Worm (Caenorhabditis elegans) whole organism, L2 larva: ENCODE measurements around the gene unc-50.
A peak's percentile ranks its signal among the peaks of the same experiment; 100 is the strongest.

Experiments
- C34F6.9 ChIP-seq: fragments of 150-350 bp; optimal IDR thresholded peaks from 2 replicates; lab custom pipeline; 2014; ENCODE audit warnings: missing biosample characterization, missing genetic modification characterization
- R02D3.7 ChIP-seq: fragments of 150-350 bp; optimal IDR thresholded peaks from 2 replicates; lab custom pipeline; 2014; ENCODE audit warnings: missing biosample characterization, missing genetic modification characterization
- Y55F3AM.14 ChIP-seq: fragments of 200-800 bp; sonication (Bioruptor generic); optimal IDR thresholded peaks from 2 replicates; lab custom pipeline; 2018; ENCODE audit warnings: mild to moderate bottlenecking, missing genetic modification characterization, missing compliant biosample characterization
- alr-1 ChIP-seq: fragments of 150-350 bp; optimal IDR thresholded peaks from 2 replicates; lab custom pipeline; 2014; ENCODE audit warnings: missing biosample characterization, missing genetic modification characterization
- ama-1 ChIP-seq: fragments of 150-350 bp; optimal IDR thresholded peaks from 2 replicates; lab custom pipeline; 2018; ENCODE audit warnings: inconsistent platforms
- blmp-1 ChIP-seq: sonication (generic microtip); optimal IDR thresholded peaks from 2 replicates; lab custom pipeline; 2017; ENCODE audit warnings: missing genetic modification characterization, mild to moderate bottlenecking, missing compliant biosample characterization, antibody characterized with exemption, moderate library complexity; ENCODE audit not compliant: insufficient read depth
- ceh-82 ChIP-seq: fragments of 150-350 bp; optimal IDR thresholded peaks from 2 replicates; lab custom pipeline; 2014; ENCODE audit warnings: missing biosample characterization, missing genetic modification characterization
- crh-2 ChIP-seq: sonication (generic microtip); optimal IDR thresholded peaks from 2 replicates; lab custom pipeline; 2017; ENCODE audit warnings: missing biosample characterization, missing genetic modification characterization
- dmd-4 ChIP-seq: sonication (generic microtip); optimal IDR thresholded peaks from 2 replicates; lab custom pipeline; 2017; ENCODE audit warnings: missing biosample characterization, missing genetic modification characterization
- egl-27 ChIP-seq: sonication (generic microtip); optimal IDR thresholded peaks from 3 replicates; lab custom pipeline; 2017; ENCODE audit warnings: missing biosample characterization, missing genetic modification reagents, missing genetic modification characterization
- elt-1 ChIP-seq: fragments of 150-350 bp; optimal IDR thresholded peaks from 2 replicates; lab custom pipeline; 2014; ENCODE audit warnings: missing biosample characterization, missing genetic modification characterization
- elt-3 ChIP-seq: sonication (generic microtip); optimal IDR thresholded peaks from 2 replicates; lab custom pipeline; 2017; ENCODE audit warnings: missing biosample characterization, missing genetic modification characterization
- gmeb-1 ChIP-seq: fragments of 150-350 bp; optimal IDR thresholded peaks from 2 replicates; lab custom pipeline; 2014; ENCODE audit warnings: missing biosample characterization, missing genetic modification characterization
- lin-11 ChIP-seq: fragments of 150-350 bp; sonication (generic microtip); optimal IDR thresholded peaks from 2 replicates; lab custom pipeline; 2014; ENCODE audit warnings: missing biosample characterization, missing genetic modification characterization, inconsistent platforms, mixed read lengths
- lin-13 ChIP-seq: fragments of 150-350 bp; optimal IDR thresholded peaks from 2 replicates; lab custom pipeline; 2014; ENCODE audit warnings: missing biosample characterization, missing genetic modification reagents, missing genetic modification characterization
- mab-5 ChIP-seq: fragments of 150-350 bp; optimal IDR thresholded peaks from 2 replicates; lab custom pipeline; 2014; ENCODE audit warnings: missing biosample characterization, missing genetic modification characterization
- mbf-1 ChIP-seq: sonication (generic microtip); optimal IDR thresholded peaks from 2 replicates; lab custom pipeline; 2017; ENCODE audit warnings: missing biosample characterization, missing genetic modification characterization
- mdl-1 ChIP-seq, 2 experiments: fragments of 150-350 bp in 1 of 2; sonication (generic microtip) in 1 of 2; optimal IDR thresholded peaks; 2 replicates each; lab custom pipeline; 2017; ENCODE audit warnings: missing biosample characterization in 2 of 2, missing genetic modification characterization in 2 of 2
- nhr-10 ChIP-seq: sonication (generic microtip); optimal IDR thresholded peaks from 2 replicates; lab custom pipeline; 2017; ENCODE audit warnings: missing biosample characterization, missing genetic modification characterization
- nhr-11 ChIP-seq: fragments of 150-350 bp; optimal IDR thresholded peaks from 2 replicates; lab custom pipeline; 2014; ENCODE audit warnings: missing biosample characterization, missing genetic modification characterization
- nhr-129 ChIP-seq: fragments of 150-350 bp; optimal IDR thresholded peaks from 2 replicates; lab custom pipeline; 2014; ENCODE audit warnings: missing biosample characterization, missing genetic modification characterization
- nhr-21 ChIP-seq: fragments of 150-350 bp; optimal IDR thresholded peaks from 2 replicates; lab custom pipeline; 2014; ENCODE audit warnings: missing biosample characterization, missing genetic modification characterization
- nhr-23 ChIP-seq: fragments of 150-350 bp; optimal IDR thresholded peaks from 2 replicates; lab custom pipeline; 2014; ENCODE audit warnings: missing biosample characterization, missing genetic modification reagents, missing genetic modification characterization
- nhr-237 ChIP-seq: fragments of 150-350 bp; optimal IDR thresholded peaks from 2 replicates; lab custom pipeline; 2014; ENCODE audit warnings: missing biosample characterization, missing genetic modification characterization
- nhr-25 ChIP-seq: fragments of 150-350 bp; sonication (generic microtip); optimal IDR thresholded peaks from 3 replicates; lab custom pipeline; 2014; ENCODE audit warnings: missing biosample characterization, missing genetic modification characterization
- nhr-6 ChIP-seq: fragments of 150-350 bp; optimal IDR thresholded peaks from 2 replicates; lab custom pipeline; 2014; ENCODE audit warnings: missing biosample characterization, missing genetic modification characterization
- nhr-77 ChIP-seq: fragments of 150-350 bp; optimal IDR thresholded peaks from 2 replicates; lab custom pipeline; 2014; ENCODE audit warnings: missing biosample characterization, missing genetic modification characterization
- peb-1 ChIP-seq: fragments of 150-350 bp; optimal IDR thresholded peaks from 2 replicates; lab custom pipeline; 2014; ENCODE audit warnings: missing biosample characterization, missing genetic modification characterization
- sem-4 ChIP-seq: fragments of 150-350 bp; optimal IDR thresholded peaks from 2 replicates; lab custom pipeline; 2014; ENCODE audit warnings: missing biosample characterization, missing genetic modification reagents, missing genetic modification characterization
- sma-3 ChIP-seq: sonication (generic microtip); optimal IDR thresholded peaks from 2 replicates; lab custom pipeline; 2016; ENCODE audit warnings: missing genetic modification reagents, missing genetic modification characterization, missing compliant biosample characterization
- sma-9 ChIP-seq, 2 experiments: fragments of 150-350 bp in 1 of 2; sonication (generic microtip) in 1 of 2; optimal IDR thresholded peaks; 2 replicates each; lab custom pipeline; 2014 to 2016; ENCODE audit warnings: missing genetic modification characterization in 2 of 2, mild to moderate bottlenecking in 1 of 2, missing biosample characterization in 1 of 2, missing compliant biosample characterization in 1 of 2, missing genetic modification reagents in 1 of 2, moderate library complexity in 1 of 2
- snpc-4 ChIP-seq: fragments of 150-350 bp; optimal IDR thresholded peaks from 2 replicates; lab custom pipeline; 2014; ENCODE audit warnings: missing biosample characterization, missing genetic modification characterization
- unc-39 ChIP-seq: fragments of 150-350 bp; optimal IDR thresholded peaks from 2 replicates; lab custom pipeline; 2014; ENCODE audit warnings: missing biosample characterization, missing genetic modification characterization
- unc-55 ChIP-seq: fragments of 150-350 bp; sonication (generic microtip); optimal IDR thresholded peaks from 3 replicates; lab custom pipeline; 2014; ENCODE audit warnings: missing biosample characterization, missing genetic modification reagents, missing genetic modification characterization
- unc-62 ChIP-seq: fragments of 150-350 bp; optimal IDR thresholded peaks from 2 replicates; lab custom pipeline; 2014; ENCODE audit warnings: missing biosample characterization, missing genetic modification reagents, missing genetic modification characterization
- zag-1 ChIP-seq: fragments of 150-350 bp; optimal IDR thresholded peaks from 2 replicates; lab custom pipeline; 2014; ENCODE audit warnings: missing biosample characterization, missing genetic modification characterization
- ztf-11 ChIP-seq: sonication (generic microtip); optimal IDR thresholded peaks from 2 replicates; lab custom pipeline; 2017; ENCODE audit warnings: missing biosample characterization, missing genetic modification characterization
- ztf-4 ChIP-seq: fragments of 150-350 bp; optimal IDR thresholded peaks from 2 replicates; lab custom pipeline; 2014; ENCODE audit warnings: missing biosample characterization, missing genetic modification characterization

The unc-50 gene

DNA sequence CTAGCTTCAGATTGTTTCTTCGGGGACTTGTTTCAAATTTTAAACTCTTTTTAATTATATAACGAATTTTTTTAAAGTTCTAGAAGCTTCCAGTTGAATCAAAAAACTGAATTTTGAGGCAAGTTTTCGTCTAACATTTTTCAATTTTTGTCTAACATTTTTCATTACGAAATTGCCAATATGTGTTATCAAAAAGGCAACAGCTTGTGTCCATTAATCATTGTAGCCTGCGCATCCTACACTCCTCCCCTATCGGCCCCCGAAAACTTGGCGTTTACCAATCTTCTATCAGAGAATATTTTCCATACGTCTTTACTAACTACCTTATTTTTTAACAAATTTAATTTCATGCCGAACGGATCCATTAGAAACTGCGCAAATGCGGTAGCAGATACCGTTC lies 17.9 kb downstream of the unc-50 start, which contains the start of gene vglu-3:
Gene vglu-3 (plus strand): TSS at position 301 of the 400 bp plus-strand sequence.
- no peak for TF ChIP-seq ceh-82 (tag; lab: Kevin White, UChicago)
- TF ChIP-seq blmp-1 (tag; lab: Kevin White, UChicago) = no peak
- TF ChIP-seq Y55F3AM.14 = no peak
- TF ChIP-seq R02D3.7 (tag; lab: Kevin White, UChicago) = no peak
- no peak for TF ChIP-seq crh-2 (tag; lab: Kevin White, UChicago)
- no peak for TF ChIP-seq alr-1 (tag; lab: Kevin White, UChicago)
- TF ChIP-seq gmeb-1 (tag; lab: Kevin White, UChicago) = no peak
- no peak for TF ChIP-seq sma-9 (GFP tag; optimal IDR thresholded peaks at IDR 0.05; lab: Kevin White, UChicago)
- TF ChIP-seq sma-9 (tag; optimal IDR thresholded peaks at IDR 0.05; lab: Kevin White, UChicago) = no peak
- TF ChIP-seq nhr-23 (tag; lab: Kevin White, UChicago) = no peak
- no peak for TF ChIP-seq nhr-21 (tag; lab: Kevin White, UChicago)
- no peak for TF ChIP-seq peb-1 (tag; lab: Kevin White, UChicago)
- no peak for TF ChIP-seq lin-11 (tag; lab: Kevin White, UChicago)
- no peak for TF ChIP-seq ztf-11 (tag; lab: Kevin White, UChicago)
- no peak for TF ChIP-seq nhr-11 (tag; lab: Kevin White, UChicago)
- TF ChIP-seq ama-1 = no peak
- no peak for TF ChIP-seq unc-39 (tag; lab: Kevin White, UChicago)
- TF ChIP-seq unc-62 (GFP tag; lab: Kevin White, UChicago) = no peak
- no peak for TF ChIP-seq egl-27 (tag; lab: Kevin White, UChicago)
- no peak for TF ChIP-seq dmd-4 (tag; lab: Kevin White, UChicago)
- no peak for TF ChIP-seq zag-1 (tag; lab: Kevin White, UChicago)
- TF ChIP-seq, all 48 proteins: peak for 0

DNA sequence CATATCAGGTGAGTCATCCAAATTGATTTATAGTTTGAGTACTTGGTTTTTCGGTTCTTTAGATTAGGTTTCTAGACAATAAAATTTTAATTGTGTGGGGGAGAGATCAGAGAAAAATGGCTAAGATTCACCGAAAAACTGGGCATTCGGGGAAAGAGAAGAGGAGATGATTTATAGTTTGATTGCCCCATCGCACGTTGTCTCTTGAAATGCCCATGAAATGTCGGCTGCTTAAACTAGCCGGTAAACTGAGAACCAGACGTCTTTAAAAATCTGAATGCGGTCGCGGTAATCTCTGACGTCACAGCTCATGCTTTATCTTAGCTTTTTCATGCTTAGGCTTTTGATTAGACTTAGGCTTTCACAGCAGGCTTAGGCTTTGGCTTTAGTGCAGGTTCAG lies 21.1 kb downstream of the unc-50 start:
- TF ChIP-seq snpc-4 (tag; lab: Kevin White, UChicago) = peak; percentile 80
- no peak for TF ChIP-seq ceh-82 (tag; lab: Kevin White, UChicago)
- no peak for TF ChIP-seq mdl-1 (tag; optimal IDR thresholded peaks at IDR 0.05; lab: Kevin White, UChicago)

DNA sequence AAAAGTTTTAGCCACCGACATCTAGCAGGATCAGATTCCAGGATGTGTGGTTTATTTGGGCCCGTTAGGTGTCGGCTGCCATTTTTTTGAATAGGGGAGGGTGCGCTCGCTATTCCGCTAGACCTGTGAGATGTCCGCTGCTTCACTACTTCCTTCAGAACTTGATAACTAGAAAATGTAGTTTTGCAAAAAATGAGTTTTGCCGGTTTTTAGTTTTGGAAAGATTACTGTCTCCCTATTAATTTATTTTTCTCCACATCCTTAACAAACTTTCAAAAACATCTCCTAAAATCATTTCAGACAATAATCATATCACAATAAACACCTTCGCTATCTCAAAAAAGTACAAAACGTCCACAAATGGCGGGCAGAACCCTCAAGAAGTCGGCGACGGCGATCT lies 23.1 kb downstream of the unc-50 start, which contains the start of gene vglu-2:
Gene vglu-2 (plus strand): TSS at position 301 of the 400 bp plus-strand sequence.
- TF ChIP-seq unc-55 (GFP tag; lab: Kevin White, UChicago) = no peak
- TF ChIP-seq nhr-237 (tag; lab: Kevin White, UChicago) = no peak
- TF ChIP-seq ztf-11 (tag; lab: Kevin White, UChicago) = no peak
- TF ChIP-seq nhr-10 (tag; lab: Kevin White, UChicago) = no peak
- TF ChIP-seq lin-13 (GFP tag; lab: Kevin White, UChicago) = no peak
- TF ChIP-seq elt-1 = no peak
- TF ChIP-seq C34F6.9 = no peak
- TF ChIP-seq nhr-25 = no peak
- TF ChIP-seq, all 48 proteins: peak for 0

DNA sequence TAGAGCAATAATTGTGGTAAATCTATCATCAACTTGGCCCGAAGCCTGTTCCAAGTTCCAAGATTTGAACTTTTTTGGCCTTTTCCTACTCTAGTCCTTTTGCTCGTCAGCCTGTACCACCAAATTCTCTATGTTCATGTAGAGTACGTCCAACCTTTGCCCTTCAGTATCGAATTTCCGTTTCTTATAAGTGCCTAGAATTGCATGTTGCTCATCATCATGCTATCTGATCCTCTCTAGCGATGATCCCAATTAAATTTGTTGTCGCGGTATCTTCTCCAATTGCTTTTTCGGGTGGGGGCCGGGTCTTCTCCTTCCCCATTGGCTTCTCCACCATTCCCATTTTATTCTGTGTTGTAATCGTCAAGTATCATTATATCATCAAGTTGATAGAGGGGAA lies 24.0 kb downstream of the unc-50 start:
- TF ChIP-seq gmeb-1 (tag; lab: Kevin White, UChicago) = no peak
- no peak for TF ChIP-seq elt-3 (tag; lab: Kevin White, UChicago)
- no peak for TF ChIP-seq unc-62 (GFP tag; lab: Kevin White, UChicago)
- TF ChIP-seq nhr-11 (tag; lab: Kevin White, UChicago) = no peak
- no peak for TF ChIP-seq blmp-1 (tag; lab: Kevin White, UChicago)
- no peak for TF ChIP-seq zag-1 (tag; lab: Kevin White, UChicago)
- TF ChIP-seq sem-4 (tag; lab: Kevin White, UChicago) = no peak
- TF ChIP-seq nhr-6 (tag; lab: Kevin White, UChicago) = no peak
- TF ChIP-seq sma-3 (GFP tag; lab: Kevin White, UChicago) = no peak
- TF ChIP-seq mbf-1 (tag; lab: Kevin White, UChicago) = no peak
- no peak for TF ChIP-seq peb-1 (tag; lab: Kevin White, UChicago)
- TF ChIP-seq sma-9 (GFP tag; optimal IDR thresholded peaks at IDR 0.05; lab: Kevin White, UChicago) = no peak
- TF ChIP-seq sma-9 (tag; optimal IDR thresholded peaks at IDR 0.05; lab: Kevin White, UChicago) = no peak
- no peak for TF ChIP-seq ztf-4 (tag; lab: Kevin White, UChicago)
- TF ChIP-seq nhr-77 (tag; lab: Kevin White, UChicago) = no peak
- no peak for TF ChIP-seq nhr-129 (tag; lab: Kevin White, UChicago)
- no peak for TF ChIP-seq ceh-82 (tag; lab: Kevin White, UChicago)
- no peak for TF ChIP-seq mab-5
- TF ChIP-seq nhr-23 (tag; lab: Kevin White, UChicago) = no peak
